Fruit fly (Drosophila melanogaster) whole organism, embryonic: ENCODE data around the gene CG6785.

ENCODE experiments used
- Blimp-1 ChIP-seq: fragments of 200-800 bp; sonication (Bioruptor generic); optimal IDR thresholded peaks from 3 replicates; lab custom pipeline; 2018; ENCODE audit warnings: missing biosample characterization, missing genetic modification characterization, mild to moderate bottlenecking, moderate library complexity, missing genetic modification reagents
- CG10543 ChIP-seq: fragments of 200-800 bp; sonication (Bioruptor generic); optimal IDR thresholded peaks from 3 replicates; lab custom pipeline; 2017; ENCODE audit warnings: missing biosample characterization, mild to moderate bottlenecking, missing genetic modification characterization, moderate library complexity
- CG12299 ChIP-seq: fragments of 200-800 bp; sonication (Bioruptor generic); optimal IDR thresholded peaks from 2 replicates; lab custom pipeline; 2018; ENCODE audit warnings: missing biosample characterization, mild to moderate bottlenecking, missing genetic modification characterization
- CG13894 ChIP-seq: fragments of 200-800 bp; sonication (Bioruptor generic); optimal IDR thresholded peaks from 3 replicates; lab custom pipeline; 2018; ENCODE audit warnings: missing biosample characterization, mild to moderate bottlenecking, missing genetic modification characterization, moderate library complexity
- CG15073 ChIP-seq: fragments of 200-800 bp; sonication (Bioruptor generic); optimal IDR thresholded peaks from 2 replicates; lab custom pipeline; 2016; ENCODE audit warnings: missing biosample characterization, missing genetic modification characterization
- CG15269 ChIP-seq: fragments of 200-800 bp; sonication (Bioruptor generic); optimal IDR thresholded peaks from 2 replicates; lab custom pipeline; 2018; ENCODE audit warnings: missing biosample characterization, mild to moderate bottlenecking, missing genetic modification characterization, moderate library complexity
- CG15601 ChIP-seq: fragments of 200-800 bp; sonication (Bioruptor generic); optimal IDR thresholded peaks from 3 replicates; lab custom pipeline; 2019; ENCODE audit warnings: missing biosample characterization, mild to moderate bottlenecking, missing genetic modification characterization, moderate library complexity
- CG1603 ChIP-seq: fragments of 200-800 bp; sonication (Bioruptor generic); optimal IDR thresholded peaks from 2 replicates; lab custom pipeline; 2019; ENCODE audit warnings: missing biosample characterization, mild to moderate bottlenecking, missing genetic modification characterization, moderate library complexity
- CG17328 ChIP-seq: fragments of 200-800 bp; sonication (Bioruptor generic); IDR thresholded peaks from 2 replicates; pipeline ENCODE4 v1.3.6; 2022; ENCODE audit warnings: missing biosample characterization, missing genetic modification characterization
- CG17361 ChIP-seq: fragments of 200-800 bp; sonication (Bioruptor generic); IDR thresholded peaks from 3 replicates; pipeline ENCODE4 v1.3.6; 2022; ENCODE audit warnings: missing biosample characterization, missing genetic modification characterization
- CG1792 ChIP-seq: fragments of 200-800 bp; sonication (Bioruptor generic); optimal IDR thresholded peaks from 2 replicates; lab custom pipeline; 2016; ENCODE audit warnings: missing biosample characterization, missing genetic modification characterization
- CG2202 ChIP-seq: fragments of 200-800 bp; sonication (Bioruptor generic); optimal IDR thresholded peaks from 2 replicates; lab custom pipeline; 2018; ENCODE audit warnings: missing biosample characterization, mild to moderate bottlenecking, missing genetic modification characterization
- CG30403 ChIP-seq: fragments of 200-800 bp; sonication (Bioruptor generic); optimal IDR thresholded peaks from 3 replicates; lab custom pipeline; 2016; ENCODE audit warnings: missing biosample characterization, missing genetic modification characterization
- CG6175 ChIP-seq: fragments of 200-800 bp; sonication (Bioruptor generic); IDR thresholded peaks from 3 replicates; pipeline ENCODE4 v1.3.6; 2022; ENCODE audit warnings: missing biosample characterization, missing genetic modification characterization
- CG6791 ChIP-seq: fragments of 200-800 bp; sonication (Bioruptor generic); IDR thresholded peaks from 3 replicates; pipeline ENCODE4 v1.3.6; 2022; ENCODE audit warnings: missing biosample characterization, missing genetic modification characterization; ENCODE audit not compliant: partially characterized antibody
- CG6813 ChIP-seq: fragments of 200-800 bp; sonication (Bioruptor generic); optimal IDR thresholded peaks from 2 replicates; lab custom pipeline; 2017; ENCODE audit warnings: missing biosample characterization, missing genetic modification characterization, mild to moderate bottlenecking, moderate library complexity, missing genetic modification reagents
- CG8281 ChIP-seq: fragments of 200-800 bp; sonication (Bioruptor generic); optimal IDR thresholded peaks from 2 replicates; lab custom pipeline; 2018; ENCODE audit warnings: missing biosample characterization, mild to moderate bottlenecking, missing genetic modification characterization, moderate library complexity
- Chrac-16 ChIP-seq: fragments of 200-800 bp; sonication (Bioruptor generic); optimal IDR thresholded peaks from 3 replicates; lab custom pipeline; 2016; ENCODE audit warnings: missing biosample characterization, missing genetic modification characterization
- CrebB ChIP-seq: fragments of 200-800 bp; sonication (Bioruptor generic); optimal IDR thresholded peaks from 3 replicates; lab custom pipeline; 2018; ENCODE audit warnings: missing biosample characterization, mild to moderate bottlenecking, missing genetic modification characterization
- D ChIP-seq, 2 experiments: fragments of 200-800 bp in 1 of 2; fragments of >200 bp in 1 of 2; sonication (Bioruptor generic) in 1 of 2; optimal IDR thresholded peaks; 2 replicates in 1 of 2; 3 replicates in 1 of 2; lab custom pipeline; 2017; ENCODE audit warnings: mild to moderate bottlenecking in 1 of 2, missing biosample characterization in 1 of 2, missing genetic modification characterization in 1 of 2, missing genetic modification reagents in 1 of 2
- Deaf1 ChIP-seq: fragments of 200-800 bp; optimal IDR thresholded peaks from 3 replicates; lab custom pipeline; 2019; ENCODE audit warnings: missing biosample characterization, mild to moderate bottlenecking, missing genetic modification characterization, moderate library complexity
- Dip3 ChIP-seq: fragments of 200-800 bp; sonication (Bioruptor generic); optimal IDR thresholded peaks from 3 replicates; lab custom pipeline; 2016; ENCODE audit warnings: missing biosample characterization, missing genetic modification characterization
- ERR ChIP-seq: fragments of 200-800 bp; sonication (Bioruptor generic); optimal IDR thresholded peaks from 2 replicates; lab custom pipeline; 2016; ENCODE audit warnings: missing biosample characterization, missing genetic modification characterization
- Eip74EF ChIP-seq, 2 experiments: fragments of 200-800 bp in 1 of 2; fragments of >200 bp in 1 of 2; sonication (Bioruptor generic) in 1 of 2; optimal IDR thresholded peaks; 2 replicates each; lab custom pipeline; 2017 to 2019; ENCODE audit warnings: missing biosample characterization in 2 of 2, missing genetic modification characterization in 2 of 2, mild to moderate bottlenecking in 1 of 2, moderate library complexity in 1 of 2
- Fer2 ChIP-seq: fragments of 200-800 bp; sonication (Bioruptor generic); optimal IDR thresholded peaks from 2 replicates; lab custom pipeline; 2018; ENCODE audit warnings: missing biosample characterization, mild to moderate bottlenecking, missing genetic modification characterization, moderate library complexity
- Hand ChIP-seq: fragments of 200-800 bp; sonication (Bioruptor generic); optimal IDR thresholded peaks from 2 replicates; lab custom pipeline; 2017; ENCODE audit warnings: mild to moderate bottlenecking, missing biosample characterization, missing genetic modification reagents, missing genetic modification characterization
- NC2β ChIP-seq: fragments of 200-800 bp; sonication (Bioruptor generic); optimal IDR thresholded peaks from 2 replicates; lab custom pipeline; 2016; ENCODE audit warnings: missing biosample characterization, missing genetic modification characterization
- NFAT ChIP-seq: fragments of 200-800 bp; sonication (Bioruptor generic); IDR thresholded peaks from 2 replicates; pipeline ENCODE4 v1.3.6; 2022; ENCODE audit warnings: missing biosample characterization, missing genetic modification characterization
- Scr ChIP-seq: fragments of 200-800 bp; sonication (Bioruptor generic); IDR thresholded peaks from 2 replicates; pipeline ENCODE4 v1.3.6; 2022; ENCODE audit warnings: missing biosample characterization, missing genetic modification characterization; ENCODE audit not compliant: partially characterized antibody
- Vsx1 ChIP-seq: fragments of 200-800 bp; sonication (Bioruptor generic); optimal IDR thresholded peaks from 2 replicates; lab custom pipeline; 2017; ENCODE audit warnings: missing biosample characterization, mild to moderate bottlenecking, missing genetic modification characterization, missing genetic modification reagents
- ac ChIP-seq: fragments of 200-800 bp; sonication (Bioruptor generic); optimal IDR thresholded peaks from 3 replicates; lab custom pipeline; 2017; ENCODE audit warnings: missing biosample characterization, mild to moderate bottlenecking, missing genetic modification characterization
- al ChIP-seq: fragments of 200-800 bp; sonication (Bioruptor generic); IDR thresholded peaks from 2 replicates; pipeline ENCODE4 v1.3.6; 2022; ENCODE audit warnings: missing biosample characterization, missing genetic modification characterization
- cas ChIP-seq: fragments of 200-800 bp; sonication (Bioruptor generic); IDR thresholded peaks from 2 replicates; pipeline ENCODE4 v1.3.6; 2022; ENCODE audit warnings: missing biosample characterization, missing genetic modification characterization
- ewg ChIP-seq: fragments of 200-800 bp; sonication (Bioruptor generic); optimal IDR thresholded peaks from 3 replicates; lab custom pipeline; 2017; ENCODE audit warnings: mild to moderate bottlenecking, missing biosample characterization, missing genetic modification reagents, missing genetic modification characterization
- grau ChIP-seq: fragments of 200-800 bp; optimal IDR thresholded peaks from 3 replicates; lab custom pipeline; 2019; ENCODE audit warnings: missing biosample characterization, mild to moderate bottlenecking, missing genetic modification characterization, moderate library complexity
- grn ChIP-seq: fragments of 200-800 bp; sonication (Bioruptor generic); optimal IDR thresholded peaks from 3 replicates; lab custom pipeline; 2017; ENCODE audit warnings: missing biosample characterization, missing genetic modification characterization
- gsb-n ChIP-seq: fragments of 200-800 bp; sonication (Bioruptor generic); optimal IDR thresholded peaks from 3 replicates; lab custom pipeline; 2018; ENCODE audit warnings: missing biosample characterization, mild to moderate bottlenecking, missing genetic modification characterization
- her ChIP-seq: fragments of 200-800 bp; sonication (Bioruptor generic); optimal IDR thresholded peaks from 2 replicates; lab custom pipeline; 2016; ENCODE audit warnings: missing biosample characterization, missing genetic modification characterization
- hkb ChIP-seq, 2 experiments: fragments of 200-800 bp in 1 of 2; fragments of >200 bp in 1 of 2; sonication (Bioruptor generic) in 1 of 2; IDR thresholded peaks in 1 of 2; optimal IDR thresholded peaks in 1 of 2; 2 replicates each; pipeline versions ENCODE4 v1.3.6 to Lab custom; 2017 to 2022; ENCODE audit warnings: missing biosample characterization in 1 of 2, missing genetic modification characterization in 1 of 2
- kay ChIP-seq: fragments of 200-800 bp; sonication (Bioruptor generic); optimal IDR thresholded peaks from 2 replicates; lab custom pipeline; 2016; ENCODE audit warnings: missing biosample characterization, missing genetic modification characterization
- kni ChIP-seq: fragments of 200-800 bp; sonication (Bioruptor generic); optimal IDR thresholded peaks from 3 replicates; lab custom pipeline; 2017; ENCODE audit warnings: mild to moderate bottlenecking, missing biosample characterization, missing genetic modification reagents, missing genetic modification characterization
- pb ChIP-seq: fragments of 200-800 bp; sonication (Bioruptor generic); optimal IDR thresholded peaks from 3 replicates; lab custom pipeline; 2016; ENCODE audit warnings: missing biosample characterization, missing genetic modification characterization
- sens-2 ChIP-seq: fragments of 200-800 bp; sonication (Bioruptor generic); IDR thresholded peaks from 2 replicates; pipeline ENCODE4 v1.3.6; 2022; ENCODE audit warnings: missing biosample characterization, missing genetic modification characterization
- slou ChIP-seq: fragments of 200-800 bp; sonication (Bioruptor generic); optimal IDR thresholded peaks from 3 replicates; lab custom pipeline; 2016; ENCODE audit warnings: missing biosample characterization, missing genetic modification characterization
- so ChIP-seq: fragments of 200-800 bp; sonication (Bioruptor generic); IDR thresholded peaks from 3 replicates; pipeline ENCODE4 v1.3.6; 2022; ENCODE audit warnings: missing biosample characterization, missing genetic modification characterization
- tin ChIP-seq: fragments of 200-800 bp; sonication (Bioruptor generic); optimal IDR thresholded peaks from 3 replicates; lab custom pipeline; 2016; ENCODE audit warnings: missing biosample characterization, missing genetic modification characterization

The CG6785 gene

dm6 chr2L:12045941-12046855 lies 1.2 kb upstream of the CG6785 start, which contains the start of gene CG6770 (continued):
- TF ChIP-seq Vsx1 (GFP tag; lab: Kevin White, UChicago) (peak; percentile 49), sens-2 (GFP tag; lab: Robert Waterston, UW) (peak; percentile 53), cas (GFP tag; lab: Robert Waterston, UW) (peak; percentile 60), ewg (peak; percentile 62), Scr (GFP tag; lab: Robert Waterston, UW) (peak; percentile 36), CG15601 (tag; lab: Kevin White, UChicago) (peak; percentile 64), D (optimal IDR thresholded peaks at IDR 0.05; lab: Kevin White, UChicago) (no peak), D (GFP tag; optimal IDR thresholded peaks at IDR 0.05; lab: Kevin White, UChicago) (no peak), Chrac-16 (GFP tag; lab: Kevin White, UChicago) (peak; percentile 43), CG2202 (tag; lab: Kevin White, UChicago) (no peak), ac (GFP tag; lab: Kevin White, UChicago) (peak; percentile 28), her (GFP tag; lab: Kevin White, UChicago) (peak; percentile 64), CG6175 (GFP tag; lab: Robert Waterston, UW) (0 out of 3 replicates have a peak, but pooled peaks have one; percentile 38), Dip3 (GFP tag; lab: Kevin White, UChicago) (peak; percentile 26), Fer2 (tag; lab: Kevin White, UChicago) (peak; percentile 80), CG15269 (tag; lab: Kevin White, UChicago) (peak; percentile 90), Eip74EF (GFP tag; optimal IDR thresholded peaks at IDR 0.05; lab: Kevin White, UChicago) (peak in 1 of 2 experiments; percentile 74), CG13894 (tag; lab: Kevin White, UChicago) (peak; percentile 92), grn (no peak), CG30403 (peak; percentile 77), ERR (GFP tag; lab: Kevin White, UChicago) (peak; percentile 26), kni (GFP tag; lab: Kevin White, UChicago) (no peak), CG15073 (GFP tag; lab: Kevin White, UChicago) (peak; percentile 11), NC2β (GFP tag; lab: Kevin White, UChicago) (peak; percentile 7), CG1792 (GFP tag; lab: Kevin White, UChicago) (peak; percentile 4), CG10543 (GFP tag; lab: Kevin White, UChicago) (peak; percentile 93), kay (GFP tag; lab: Kevin White, UChicago) (peak; percentile 8), NFAT (GFP tag; lab: Robert Waterston, UW) (peak; percentile 81), Deaf1 (peak; percentile 63), CG17361 (peak; percentile 81), CG12299 (tag; lab: Kevin White, UChicago) (peak; percentile 87), CG8281 (tag; lab: Kevin White, UChicago) (peak; percentile 14), slou (GFP tag; lab: Kevin White, UChicago) (no peak), gsb-n (tag; lab: Kevin White, UChicago) (peak; percentile 45), Hand (GFP tag; lab: Kevin White, UChicago) (peak; percentile 92), CrebB (tag; lab: Kevin White, UChicago) (peak; percentile 35), al (peak; percentile 77), hkb (optimal IDR thresholded peaks at IDR 0.05; lab: Kevin White, UChicago) (no peak), hkb (GFP tag; IDR thresholded peaks at IDR 0.05; lab: Robert Waterston, UW) (peak; percentile 93), Blimp-1 (peak; percentile 57), pb (GFP tag; lab: Kevin White, UChicago) (no peak), so (peak; percentile 83; the same call in 2 of the 3 replicates), CG17328 (GFP tag; lab: Robert Waterston, UW) (peak; percentile 90), CG1603 (tag; lab: Kevin White, UChicago) (peak; percentile 76), CG6813 (GFP tag; lab: Kevin White, UChicago) (peak; percentile 88), tin (peak; percentile 48), grau (tag; lab: Kevin White, UChicago) (peak; percentile 88), CG6791 (no peak)
